Fruit fly (Drosophila melanogaster): ENCODE measurements around the gene KrT95D.

KrT95D gene

DNA sequence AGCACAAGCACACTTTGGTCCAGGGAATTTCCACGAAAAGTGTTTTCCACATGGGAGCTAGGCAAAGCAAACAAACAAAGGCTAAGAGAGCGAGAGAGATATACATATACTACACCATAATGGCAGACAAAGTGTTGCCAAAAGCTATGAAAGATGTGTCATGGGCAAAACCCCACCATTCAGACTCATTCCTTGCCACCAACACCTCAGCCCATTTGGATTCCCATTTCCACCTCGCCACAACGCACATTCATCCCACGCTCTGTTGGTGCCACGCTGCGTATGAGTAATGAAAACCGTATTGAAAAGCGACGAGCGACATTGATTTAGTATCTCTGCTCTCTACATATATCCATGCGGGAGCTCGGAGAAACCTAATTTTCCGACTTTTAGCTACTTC lies 22.7 kb downstream of the KrT95D start:
- no peak for TF ChIP-seq GATAd (GFP tag; optimal IDR thresholded peaks at IDR 0.05)
- TF ChIP-seq h (GFP tag; optimal IDR thresholded peaks at IDR 0.05): no peak
- TF ChIP-seq woc (GFP tag; optimal IDR thresholded peaks at IDR 0.05): no peak

DNA sequence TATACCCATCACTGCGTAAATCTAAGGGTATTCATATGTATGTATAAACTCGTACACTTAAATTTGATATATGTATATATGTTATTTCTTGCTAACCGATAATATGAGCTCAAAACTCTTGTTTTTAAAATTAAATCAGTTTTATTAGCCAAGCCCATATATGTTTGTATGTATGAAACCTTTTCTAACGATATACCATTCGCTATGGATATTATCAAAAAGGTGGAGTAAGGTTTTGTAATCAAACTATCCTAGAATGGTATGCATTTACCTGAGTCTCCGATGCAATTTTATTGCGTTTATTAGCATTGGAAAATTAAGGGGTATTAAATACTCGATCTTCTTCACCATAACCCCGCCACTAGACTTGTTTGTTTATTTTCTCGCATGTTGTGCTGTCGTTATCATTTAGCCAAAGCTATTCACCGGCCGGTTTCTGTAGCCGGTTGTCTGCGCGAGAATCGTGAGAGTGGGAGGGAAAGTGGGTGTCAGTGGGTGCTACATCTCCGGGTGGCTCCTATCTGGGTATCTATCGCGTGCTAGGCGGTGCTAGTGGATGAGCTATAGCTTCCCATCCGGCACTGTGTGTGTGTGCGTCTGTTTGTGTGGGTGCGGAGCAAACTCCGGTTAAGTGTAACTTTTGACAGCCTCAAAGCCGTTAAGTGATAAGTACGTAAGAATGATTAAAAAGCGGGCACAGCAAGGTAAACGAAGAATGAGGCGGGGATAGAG lies 23.7 kb downstream of the KrT95D start:
- peak in 1 of 2 experiments; percentile 35 for TF ChIP-seq foxo (GFP tag; optimal IDR thresholded peaks at IDR 0.05)
- no peak for TF ChIP-seq Vsx2 (GFP tag; optimal IDR thresholded peaks at IDR 0.05; ENCODE audit: partially characterized antibody)

DNA sequence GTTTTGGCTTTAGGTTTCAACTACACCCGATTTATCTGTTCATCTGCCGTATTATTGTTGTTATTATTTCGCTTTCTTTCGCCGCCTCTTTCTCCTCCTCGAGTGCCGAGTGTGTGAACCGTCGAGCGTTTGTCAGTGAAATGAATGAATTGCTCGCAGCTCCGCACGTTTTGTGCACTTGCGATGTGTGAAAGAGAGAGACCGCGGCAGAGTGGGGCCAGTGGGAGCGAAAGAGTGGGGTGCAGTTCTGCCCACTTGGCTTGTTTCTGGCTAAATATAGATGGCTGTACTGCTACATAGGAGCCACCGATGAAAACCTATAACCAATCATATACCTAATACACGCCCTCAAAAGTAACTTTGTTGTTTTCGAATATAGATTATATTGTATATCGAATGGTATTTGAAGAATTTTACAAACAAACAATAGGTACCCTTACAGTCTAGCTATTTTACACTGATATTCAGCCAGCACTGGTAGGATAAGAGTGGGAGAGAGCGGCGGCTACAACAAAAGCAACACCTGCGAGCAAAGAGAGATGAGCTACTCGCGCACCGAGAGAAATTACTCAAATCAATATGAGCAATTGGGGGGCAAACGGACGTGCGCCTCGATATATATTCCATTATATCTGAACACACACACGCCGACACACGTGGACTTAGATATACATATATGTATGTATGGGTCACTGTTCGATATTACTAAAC lies 25.0 kb downstream of the KrT95D start:
- TF ChIP-seq rgr (GFP tag; optimal IDR thresholded peaks at IDR 0.05): no peak
- TF ChIP-seq Hnf4 (GFP tag; optimal IDR thresholded peaks at IDR 0.05): no peak
- TF ChIP-seq CG9705 (GFP tag; optimal IDR thresholded peaks at IDR 0.05): no peak
- no peak for TF ChIP-seq dsf (GFP tag; optimal IDR thresholded peaks at IDR 0.05; ENCODE audit: borderline replicate concordance)
- TF ChIP-seq Mio (GFP tag; optimal IDR thresholded peaks at IDR 0.05): no peak
- no peak for TF ChIP-seq CG32264 (GFP tag; optimal IDR thresholded peaks at IDR 0.05)
- peak; percentile 45 for TF ChIP-seq woc (GFP tag; optimal IDR thresholded peaks at IDR 0.05)
- peak; percentile 46 for TF ChIP-seq h (GFP tag; optimal IDR thresholded peaks at IDR 0.05)
- TF ChIP-seq lola (GFP tag; optimal IDR thresholded peaks at IDR 0.05): no peak
- no peak for TF ChIP-seq sage (GFP tag; optimal IDR thresholded peaks at IDR 0.05)
- peak; percentile 68 for TF ChIP-seq Dif (GFP tag; optimal IDR thresholded peaks at IDR 0.05; ENCODE audit: partially characterized antibody)
- peak in 1 of 2 experiments; percentile 9 for TF ChIP-seq dl (GFP tag; optimal IDR thresholded peaks at IDR 0.05; ENCODE audit: insufficient read depth in 1 of 2, partially characterized antibody in 2 of 2)
- no peak for TF ChIP-seq CrebA (GFP tag; optimal IDR thresholded peaks at IDR 0.05; ENCODE audit: borderline replicate concordance)
- TF ChIP-seq Abd-B (GFP tag; optimal IDR thresholded peaks at IDR 0.05): no peak
- TF ChIP-seq tai (GFP tag; optimal IDR thresholded peaks at IDR 0.05): no peak
- TF ChIP-seq Vsx2 (GFP tag; optimal IDR thresholded peaks at IDR 0.05; ENCODE audit: partially characterized antibody): peak; percentile 11
- TF ChIP-seq Jra (GFP tag; optimal IDR thresholded peaks at IDR 0.05): no peak
- peak; percentile 70 for TF ChIP-seq Hr83 (GFP tag; optimal IDR thresholded peaks at IDR 0.05; ENCODE audit: poor library complexity, severe bottlenecking)
- TF ChIP-seq jim (GFP tag; optimal IDR thresholded peaks at IDR 0.05): peak; percentile 43
- TF ChIP-seq GATAd (GFP tag; optimal IDR thresholded peaks at IDR 0.05): no peak
- no peak for TF ChIP-seq Hr78 (GFP tag; optimal IDR thresholded peaks at IDR 0.05)
- TF ChIP-seq br (GFP tag; optimal IDR thresholded peaks at IDR 0.05): peak; percentile 33
- TF ChIP-seq N (GFP tag; optimal IDR thresholded peaks at IDR 0.05): no peak
- no peak for TF ChIP-seq sv (GFP tag; optimal IDR thresholded peaks at IDR 0.05)
- no peak for TF ChIP-seq pan (optimal IDR thresholded peaks at IDR 0.05)
- peak; percentile 99 for TF ChIP-seq Myc (optimal IDR thresholded peaks at IDR 0.05)
- TF ChIP-seq OdsH (GFP tag; optimal IDR thresholded peaks at IDR 0.05): no peak
- no peak for TF ChIP-seq foxo (GFP tag; optimal IDR thresholded peaks at IDR 0.05)
- peak; percentile 37 for TF ChIP-seq psq (GFP tag; optimal IDR thresholded peaks at IDR 0.05)
- no peak for TF ChIP-seq ey (GFP tag; optimal IDR thresholded peaks at IDR 0.05)
- no peak for TF ChIP-seq Dfd (GFP tag; optimal IDR thresholded peaks at IDR 0.05)
- TF ChIP-seq Rel (GFP tag; optimal IDR thresholded peaks at IDR 0.05): no peak
- TF ChIP-seq Rel (tag; optimal IDR thresholded peaks at IDR 0.05): no peak
- no peak for TF ChIP-seq brk (GFP tag; optimal IDR thresholded peaks at IDR 0.05)
- TF ChIP-seq dmrt93B (GFP tag; optimal IDR thresholded peaks at IDR 0.05): no peak
- peak; percentile 40 for TF ChIP-seq Sp1 (GFP tag; optimal IDR thresholded peaks at IDR 0.05)
- TF ChIP-seq usp (GFP tag; optimal IDR thresholded peaks at IDR 0.05): no peak
- TF ChIP-seq fru (GFP tag; optimal IDR thresholded peaks at IDR 0.05): peak; percentile 34
- TF ChIP-seq HLH106 (tag; optimal IDR thresholded peaks at IDR 0.05): peak; percentile 45

Data from whole organism, wandering third instar larva.